Worm (Caenorhabditis elegans): Measurements from ENCODE around the gene sri-53.
"Not testable (repeated sequence)": the region's sequence is repeated elsewhere in the genome, so short reads cannot be mapped to it uniquely, and the experiment has no call there.

The sri-53 gene

ce11 chrII:3222686-3223085 lies 20.3 kb upstream of the sri-53 start, which contains the start of gene ZC239.13:
Gene ZC239.13 (minus strand): TSS chrII:3222839.
- TF ChIP-seq unc-62 (GFP tag; optimal IDR thresholded peaks at IDR 0.05), result no peak

ce11 chrII:3221730-3222129 lies 19.3 kb upstream of the sri-53 start, which contains the start of gene ZC239.14:
Gene ZC239.14 (minus strand): TSS chrII:3222034.
- no peak for TF ChIP-seq unc-62 (GFP tag; optimal IDR thresholded peaks at IDR 0.05)

- no peak for TF ChIP-seq unc-62 (GFP tag; optimal IDR thresholded peaks at IDR 0.05)
These were observed 18.3 kb upstream of the sri-53 start, which contains the start of gene ZC239.22 for ce11 chrII:3220723-3221122. Gene ZC239.22 (minus strand): TSS chrII:3220823.

ce11 chrII:3215762-3216161 lies 13.3 kb upstream of the sri-53 start, which contains the start of gene ZC239.3:
Gene ZC239.3 (plus strand): TSS chrII:3216062.
- TF ChIP-seq unc-62 (GFP tag; optimal IDR thresholded peaks at IDR 0.05), result not testable (repeated sequence)

- no peak for TF ChIP-seq unc-62 (GFP tag; optimal IDR thresholded peaks at IDR 0.05)
These were observed 11.5 kb upstream of the sri-53 start, which contains the start of gene ZC239.4 for ce11 chrII:3213898-3214297. Gene ZC239.4 (plus strand): TSS chrII:3214198.

ce11 chrII:3210365-3210764 lies 7.9 kb upstream of the sri-53 start, which contains the start of gene ZC239.5:
Gene ZC239.5 (plus strand): TSS chrII:3210665.
- TF ChIP-seq unc-62 (GFP tag; optimal IDR thresholded peaks at IDR 0.05), result no peak

ce11 chrII:3209251-3209650 lies 6.8 kb upstream of the sri-53 start, which contains the start of gene ZC239.6:
Gene ZC239.6 (plus strand): TSS chrII:3209631.
- TF ChIP-seq unc-62 (GFP tag; optimal IDR thresholded peaks at IDR 0.05), result no peak

- TF ChIP-seq unc-62 (GFP tag; optimal IDR thresholded peaks at IDR 0.05), result no peak
These were observed 6.3 kb upstream of the sri-53 start, which contains the start of gene sdz-35 for ce11 chrII:3208679-3209078. Gene sdz-35 (minus strand): TSS chrII:3208779.

ce11 chrII:3206423-3206989 lies 4.1 kb upstream of the sri-53 start, which contains the start of the genes ZC239.20 and ZC239.21:
Gene ZC239.20 (minus strand): TSS chrII:3206523.
Gene ZC239.21 (plus strand): TSS chrII:3206939.
- TF ChIP-seq unc-62 (GFP tag; optimal IDR thresholded peaks at IDR 0.05), result no peak

- TF ChIP-seq unc-62 (GFP tag; optimal IDR thresholded peaks at IDR 0.05), result no peak
These were observed 996 bp upstream of the sri-53 start, which contains the start of gene sri-50 for ce11 chrII:3203415-3203814. Gene sri-50 (plus strand): TSS chrII:3203715.

- not testable (repeated sequence) for TF ChIP-seq unc-62 (GFP tag; optimal IDR thresholded peaks at IDR 0.05)
These were observed 1.2 kb downstream of the sri-53 start, which contains the start of gene sri-48 for ce11 chrII:3201242-3201641. Gene sri-48 (minus strand): TSS chrII:3201342.

- TF ChIP-seq unc-62 (GFP tag; optimal IDR thresholded peaks at IDR 0.05), result no peak
These were observed 3.4 kb downstream of the sri-53 start, which contains the start of gene sri-51 for ce11 chrII:3198998-3199397. Gene sri-51 (minus strand): TSS chrII:3199098.

ce11 chrII:3196966-3197365 lies 5.5 kb downstream of the sri-53 start, which contains the start of gene gcy-15:
Gene gcy-15 (minus strand): TSS chrII:3197066.
- no peak for TF ChIP-seq unc-62 (GFP tag; optimal IDR thresholded peaks at IDR 0.05)

ce11 chrII:3195739-3196138 lies 6.7 kb downstream of the sri-53 start:
- TF ChIP-seq unc-62 (GFP tag; optimal IDR thresholded peaks at IDR 0.05), result no peak

- TF ChIP-seq unc-62 (GFP tag; optimal IDR thresholded peaks at IDR 0.05), result not testable (repeated sequence)
These were observed 10.9 kb downstream of the sri-53 start, which contains the start of gene Y27F2A.9 for ce11 chrII:3191544-3191943. Gene Y27F2A.9 (minus strand): TSS chrII:3191644.

- TF ChIP-seq unc-62 (GFP tag; optimal IDR thresholded peaks at IDR 0.05), result not testable (repeated sequence)
These were observed 13.4 kb downstream of the sri-53 start, which contains the start of gene Y27F2A.11 for ce11 chrII:3189038-3189437. Gene Y27F2A.11 (plus strand): TSS chrII:3189338.

ce11 chrII:3185848-3186247 lies 16.6 kb downstream of the sri-53 start:
- no peak for TF ChIP-seq unc-62 (GFP tag; optimal IDR thresholded peaks at IDR 0.05)

Measured in whole organism, dauer.